Fruit fly (Drosophila melanogaster) whole organism: ENCODE results near the gene Ms.

Experiments used
- CG8478 ChIP-seq: fragments of >200 bp; optimal IDR thresholded peaks from 2 replicates; lab custom pipeline; 2018; ENCODE audit warnings: inconsistent platforms
- Dll ChIP-seq: fragments of >200 bp; optimal IDR thresholded peaks from 2 replicates; lab custom pipeline; 2017
- EcR ChIP-seq, 2 experiments: fragments of >200 bp; optimal IDR thresholded peaks; 2 replicates each; lab custom pipeline; 2017; ENCODE audit warnings: missing biosample characterization in 2 of 2, missing genetic modification characterization in 2 of 2, missing genetic modification reagents in 2 of 2
- pan ChIP-seq: fragments of >200 bp; optimal IDR thresholded peaks from 2 replicates; lab custom pipeline; 2017
- psq ChIP-seq: fragments of >200 bp; optimal IDR thresholded peaks from 2 replicates; lab custom pipeline; 2017
- usp ChIP-seq: fragments of >200 bp; optimal IDR thresholded peaks from 2 replicates; lab custom pipeline; 2017; ENCODE audit warnings: missing biosample characterization, missing genetic modification characterization, mixed read lengths

DNA sequence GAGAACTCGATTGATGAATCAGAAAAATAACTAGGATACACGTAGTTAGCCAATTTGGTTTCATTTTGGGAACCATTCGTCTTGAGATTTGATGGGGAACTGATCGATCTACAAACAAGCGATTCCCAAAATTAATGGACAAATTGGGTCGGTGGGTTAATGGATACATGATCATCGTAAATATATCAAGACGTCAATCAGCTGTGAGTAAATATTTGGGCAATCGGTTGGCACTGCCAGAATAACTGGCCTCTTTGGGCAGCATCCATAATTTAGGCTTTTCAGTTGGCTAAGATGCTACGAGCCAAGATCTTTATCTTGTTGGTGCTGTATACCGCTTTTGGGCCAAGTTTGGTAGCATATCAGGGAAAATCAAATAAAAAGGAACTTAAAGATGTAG lies 26.7 kb downstream of the Ms start, which contains the start of the genes CG42812 and CG33341:
- TF ChIP-seq CG8478 (lab: Kevin White, UChicago) (no peak), psq (no peak), pan (lab: Kevin White, UChicago) (no peak), Dll (no peak), usp (GFP tag; lab: Kevin White, UChicago) (no peak), EcR (GFP tag; optimal IDR thresholded peaks at IDR 0.05; lab: Kevin White, UChicago) (no peak)
